Worm (Caenorhabditis elegans) whole organism, L3 larva: Measurements from ENCODE around the gene C36A4.10.
A peak's percentile ranks its signal among the peaks of the same experiment; 100 is the strongest.

ENCODE experiments used
- ZK546.5 ChIP-seq: sonication (generic microtip); optimal IDR thresholded peaks from 2 replicates; lab custom pipeline; 2017; ENCODE audit warnings: missing biosample characterization, missing genetic modification characterization
- aly-2 ChIP-seq: fragments of 150-350 bp; optimal IDR thresholded peaks from 2 replicates; lab custom pipeline; 2014; ENCODE audit warnings: missing biosample characterization, missing genetic modification characterization
- ama-1 ChIP-seq: fragments of 150-350 bp; optimal IDR thresholded peaks from 2 replicates; lab custom pipeline; 2018
- ceh-28 ChIP-seq: fragments of 150-350 bp; optimal IDR thresholded peaks from 2 replicates; lab custom pipeline; 2014; ENCODE audit warnings: missing biosample characterization, missing genetic modification reagents, missing genetic modification characterization
- ceh-82 ChIP-seq: fragments of 150-350 bp; optimal IDR thresholded peaks from 2 replicates; lab custom pipeline; 2014; ENCODE audit warnings: missing biosample characterization, missing genetic modification characterization
- ceh-9 ChIP-seq: sonication (generic microtip); optimal IDR thresholded peaks from 2 replicates; lab custom pipeline; 2018; ENCODE audit warnings: missing biosample characterization, missing genetic modification characterization
- daf-12 ChIP-seq: fragments of 150-350 bp; optimal IDR thresholded peaks from 2 replicates; lab custom pipeline; 2014; ENCODE audit warnings: missing biosample characterization, missing genetic modification reagents, missing genetic modification characterization
- egl-27 ChIP-seq: sonication (generic microtip); optimal IDR thresholded peaks from 4 replicates; lab custom pipeline; 2017; ENCODE audit warnings: missing biosample characterization, missing genetic modification reagents, missing genetic modification characterization
- egl-5 ChIP-seq: fragments of 150-350 bp; optimal IDR thresholded peaks from 2 replicates; lab custom pipeline; 2017; ENCODE audit warnings: missing biosample characterization, missing genetic modification reagents, missing genetic modification characterization, inconsistent platforms
- elt-2 ChIP-seq: sonication (generic microtip); optimal IDR thresholded peaks from 2 replicates; lab custom pipeline; 2016; ENCODE audit warnings: missing genetic modification reagents, mild to moderate bottlenecking, missing genetic modification characterization, missing compliant biosample characterization
- elt-3 ChIP-seq, 3 experiments: fragments of 150-350 bp in 1 of 3; sonication (generic microtip) in 2 of 3; optimal IDR thresholded peaks; 2 replicates in 2 of 3; 4 replicates in 1 of 3; lab custom pipeline; 2014 to 2017; ENCODE audit warnings: missing biosample characterization in 3 of 3, missing genetic modification characterization in 3 of 3
- fkh-10 ChIP-seq: sonication (generic microtip); optimal IDR thresholded peaks from 2 replicates; lab custom pipeline; 2017; ENCODE audit warnings: missing biosample characterization, missing genetic modification reagents, missing genetic modification characterization
- fos-1 ChIP-seq: fragments of 150-350 bp; optimal IDR thresholded peaks from 2 replicates; lab custom pipeline; 2014; ENCODE audit warnings: missing biosample characterization, missing genetic modification characterization
- jun-1 ChIP-seq: fragments of 150-350 bp; optimal IDR thresholded peaks from 2 replicates; lab custom pipeline; 2014; ENCODE audit warnings: missing biosample characterization, missing genetic modification reagents, missing genetic modification characterization
- lin-15B ChIP-seq: fragments of 150-350 bp; optimal IDR thresholded peaks from 2 replicates; lab custom pipeline; 2014; ENCODE audit warnings: missing biosample characterization, missing genetic modification characterization
- lsy-12 ChIP-seq: sonication (generic microtip); optimal IDR thresholded peaks from 2 replicates; lab custom pipeline; 2016; ENCODE audit warnings: mild to moderate bottlenecking, missing genetic modification characterization, missing compliant biosample characterization
- mdl-1 ChIP-seq: fragments of 150-350 bp; optimal IDR thresholded peaks from 2 replicates; lab custom pipeline; 2014; ENCODE audit warnings: missing biosample characterization, missing genetic modification characterization
- nfya-1 ChIP-seq: sonication (generic microtip); optimal IDR thresholded peaks from 2 replicates; lab custom pipeline; 2017; ENCODE audit warnings: missing genetic modification characterization, mild to moderate bottlenecking, missing compliant biosample characterization, antibody characterized with exemption, moderate library complexity; ENCODE audit not compliant: insufficient read depth
- nhr-11 ChIP-seq: fragments of 150-350 bp; optimal IDR thresholded peaks from 2 replicates; lab custom pipeline; 2014; ENCODE audit warnings: missing biosample characterization, missing genetic modification characterization
- nhr-23 ChIP-seq: fragments of 150-350 bp; optimal IDR thresholded peaks from 2 replicates; lab custom pipeline; 2014; ENCODE audit warnings: missing biosample characterization, missing genetic modification reagents, missing genetic modification characterization
- nhr-237 ChIP-seq: fragments of 150-350 bp; optimal IDR thresholded peaks from 2 replicates; lab custom pipeline; 2014; ENCODE audit warnings: missing biosample characterization, missing genetic modification characterization
- nhr-25 ChIP-seq: sonication (generic microtip); optimal IDR thresholded peaks from 2 replicates; lab custom pipeline; 2017; ENCODE audit warnings: missing biosample characterization, missing genetic modification characterization
- nhr-28 ChIP-seq: fragments of 150-350 bp; optimal IDR thresholded peaks from 2 replicates; lab custom pipeline; 2014; ENCODE audit warnings: missing biosample characterization, missing genetic modification characterization
- nhr-43 ChIP-seq: sonication (generic microtip); optimal IDR thresholded peaks from 2 replicates; lab custom pipeline; 2016; ENCODE audit warnings: mild to moderate bottlenecking, missing genetic modification characterization, missing compliant biosample characterization; ENCODE audit not compliant: poor library complexity, severe bottlenecking
- nhr-67 ChIP-seq: fragments of 150-350 bp; optimal IDR thresholded peaks from 2 replicates; lab custom pipeline; 2014; ENCODE audit warnings: missing biosample characterization, missing genetic modification characterization
- nhr-76 ChIP-seq: fragments of 150-350 bp; sonication (generic microtip); optimal IDR thresholded peaks from 5 replicates; lab custom pipeline; 2014; ENCODE audit warnings: missing biosample characterization, missing genetic modification characterization
- nhr-77 ChIP-seq: fragments of 150-350 bp; optimal IDR thresholded peaks from 2 replicates; lab custom pipeline; 2014; ENCODE audit warnings: missing biosample characterization, missing genetic modification characterization
- pha-4 ChIP-seq: fragments of 150-350 bp; optimal IDR thresholded peaks from 2 replicates; lab custom pipeline; 2014; ENCODE audit warnings: missing biosample characterization, missing genetic modification reagents, missing genetic modification characterization
- pqm-1 ChIP-seq: fragments of 150-350 bp; optimal IDR thresholded peaks from 2 replicates; lab custom pipeline; 2017; ENCODE audit warnings: missing biosample characterization, missing genetic modification characterization, inconsistent platforms
- skn-1 ChIP-seq: fragments of 150-350 bp; optimal IDR thresholded peaks from 2 replicates; lab custom pipeline; 2014; ENCODE audit warnings: missing biosample characterization, missing genetic modification characterization
- unc-39 ChIP-seq: sonication (generic microtip); optimal IDR thresholded peaks from 4 replicates; lab custom pipeline; 2017; ENCODE audit warnings: missing biosample characterization, missing genetic modification characterization
- zag-1 ChIP-seq: fragments of 150-350 bp; optimal IDR thresholded peaks from 2 replicates; lab custom pipeline; 2014; ENCODE audit warnings: missing biosample characterization, missing genetic modification characterization
- ztf-11 ChIP-seq: fragments of 150-350 bp; optimal IDR thresholded peaks from 2 replicates; lab custom pipeline; 2014; ENCODE audit warnings: missing biosample characterization, missing genetic modification characterization

C36A4.10 gene

DNA sequence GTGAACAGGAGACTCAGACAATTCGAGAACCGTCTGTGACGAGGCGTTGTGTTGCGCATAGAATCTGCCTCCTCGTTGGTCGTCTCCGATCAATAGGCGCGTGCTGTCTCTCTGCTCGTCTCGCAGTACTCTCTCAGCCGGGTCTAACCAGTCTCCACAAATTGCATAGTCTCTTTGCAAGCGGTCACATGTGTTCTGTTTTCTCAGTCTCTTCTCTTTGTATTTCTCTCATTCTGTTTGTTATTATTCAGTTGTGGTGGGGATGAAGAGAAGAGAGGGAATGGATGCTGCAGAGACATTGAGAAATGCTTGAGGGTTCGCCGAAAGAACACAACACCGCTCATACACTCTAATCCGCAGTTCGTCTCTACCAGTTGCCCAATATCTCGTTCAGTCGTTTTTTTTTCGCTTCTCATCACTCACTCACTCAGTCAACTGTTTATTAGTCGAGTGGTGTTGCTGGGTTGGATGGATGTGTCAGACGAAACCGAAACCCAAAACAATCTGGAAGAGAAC is 29.8 kb downstream of the C36A4.10 start (continued):
- TF ChIP-seq jun-1 (tag; lab: Kevin White, UChicago): peak; percentile 98
- no peak for TF ChIP-seq nhr-67 (tag; lab: Kevin White, UChicago)
- peak; percentile 54 for TF ChIP-seq zag-1 (tag; lab: Kevin White, UChicago)
- peak; percentile 69 for TF ChIP-seq nhr-77 (tag; lab: Kevin White, UChicago)
- no peak for TF ChIP-seq nhr-237
- TF ChIP-seq nhr-28 (tag; lab: Kevin White, UChicago): no peak
- TF ChIP-seq pha-4: peak; percentile 99
- TF ChIP-seq mdl-1: peak; percentile 99
- TF ChIP-seq daf-12 (tag; lab: Kevin White, UChicago): no peak
- TF ChIP-seq fkh-10: peak; percentile 97
- peak; percentile 86 for TF ChIP-seq nhr-11 (tag; lab: Kevin White, UChicago)
- peak; percentile 98 for TF ChIP-seq nhr-23 (tag; lab: Kevin White, UChicago)
- TF ChIP-seq aly-2: no peak
- TF ChIP-seq nhr-76 (tag; lab: Kevin White, UChicago): peak; percentile 58
- TF ChIP-seq nfya-1 (tag; lab: Kevin White, UChicago): peak; percentile 98
- TF ChIP-seq ceh-28 (tag; lab: Kevin White, UChicago): peak; percentile 98
- TF ChIP-seq ceh-82 (tag; lab: Kevin White, UChicago): peak; percentile 88
- peak; percentile 79 for TF ChIP-seq fos-1 (tag; lab: Kevin White, UChicago)
- peak; percentile 85 for TF ChIP-seq egl-27
- TF ChIP-seq egl-5 (tag; lab: Kevin White, UChicago): peak; percentile 96
- peak in 1 of 3 experiments; percentile 30 for TF ChIP-seq elt-3 (tag; optimal IDR thresholded peaks at IDR 0.05; lab: Kevin White, UChicago)
- TF ChIP-seq, all 47 proteins: peak for 37

DNA sequence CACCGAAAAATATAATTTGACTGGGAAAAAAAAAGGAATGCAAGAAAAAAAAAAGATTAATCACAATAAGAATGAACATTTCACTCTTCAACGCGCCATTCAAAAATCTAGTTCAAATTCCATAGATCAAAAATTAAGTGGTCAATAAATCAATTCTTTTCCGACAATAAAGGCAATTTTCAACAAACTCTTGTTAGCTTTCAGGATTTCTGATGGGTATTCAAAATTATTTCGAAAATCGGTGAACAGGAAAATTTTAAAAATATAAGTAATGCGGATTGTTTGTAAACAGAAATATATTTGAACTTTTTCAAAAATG is 30.4 kb downstream of the C36A4.10 start:
- no peak for TF ChIP-seq ceh-82 (tag; lab: Kevin White, UChicago)

DNA sequence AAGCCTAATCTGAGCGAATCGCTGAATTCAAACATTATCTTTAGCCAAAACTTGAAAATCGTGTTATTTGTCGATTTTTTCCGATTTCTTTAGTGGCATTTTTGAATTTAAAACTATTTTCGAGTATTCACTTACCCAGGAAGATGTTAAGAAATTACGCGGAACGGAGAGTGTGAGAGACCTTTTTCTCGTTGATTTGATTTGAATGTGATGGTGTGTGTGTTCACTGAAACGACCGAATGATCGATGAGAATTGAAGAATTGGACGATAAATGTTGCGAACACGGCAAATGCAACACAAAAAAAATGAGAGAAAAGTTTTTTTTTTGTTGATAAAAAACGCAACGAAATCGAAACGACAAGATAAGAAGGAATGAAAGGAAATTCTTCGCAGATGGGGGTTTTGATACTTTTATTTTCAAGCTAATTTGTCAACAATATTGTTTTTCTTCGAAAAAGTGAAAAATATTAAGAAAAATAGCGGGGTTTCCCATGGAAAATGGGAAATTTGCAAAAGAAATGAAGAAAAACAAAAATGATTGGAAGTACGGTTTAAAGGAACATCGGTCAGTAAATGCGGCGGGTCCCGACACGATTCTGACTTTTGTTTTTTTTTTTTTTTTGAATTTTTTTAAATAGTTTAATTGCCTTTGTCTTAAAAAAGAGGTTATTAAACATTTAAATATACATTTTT is 30.9 kb downstream of the C36A4.10 start, which contains the start of gene mtm-3:
Gene mtm-3, minus strand, starts transcription at position 228 of the 694 bp plus-strand sequence.
- TF ChIP-seq aly-2 (no peak), nhr-43 (no peak), nhr-25 (tag; lab: Kevin White, UChicago) (no peak), elt-2 (tag; lab: Kevin White, UChicago) (peak; percentile 43), nfya-1 (tag; lab: Kevin White, UChicago) (peak; percentile 24), pha-4 (peak; percentile 29), egl-27 (no peak), ama-1 (lab: Kevin White, UChicago) (peak; percentile 54), ZK546.5 (tag; lab: Kevin White, UChicago) (no peak), ceh-9 (tag; lab: Kevin White, UChicago) (no peak), unc-39 (tag; lab: Kevin White, UChicago) (no peak)

- TF ChIP-seq pha-4: peak; percentile 65
- TF ChIP-seq mdl-1: peak; percentile 17
- TF ChIP-seq nhr-25 (tag; lab: Kevin White, UChicago): peak; percentile 31
- TF ChIP-seq pqm-1: peak; percentile 77
- peak; percentile 13 for TF ChIP-seq nhr-23 (tag; lab: Kevin White, UChicago)
- TF ChIP-seq lsy-12: peak; percentile 12
- no peak for TF ChIP-seq skn-1
- peak; percentile 23 for TF ChIP-seq nfya-1 (tag; lab: Kevin White, UChicago)
- no peak for TF ChIP-seq ztf-11 (tag; lab: Kevin White, UChicago)
- peak; percentile 75 for TF ChIP-seq elt-2 (tag; lab: Kevin White, UChicago)
These were observed 32.1 kb downstream of the C36A4.10 start for ce11 chrIII:3799213-3799612.

- TF ChIP-seq lin-15B (no peak), nfya-1 (tag; lab: Kevin White, UChicago) (peak; percentile 99)
- TF ChIP-seq, all 47 proteins: peak for 1
These were observed 32.9 kb downstream of the C36A4.10 start for ce11 chrIII:3798416-3798815.
